Fruit fly (Drosophila melanogaster) whole organism, embryonic: ENCODE results near the gene CG17032.

ENCODE experiments used
- Adf1 ChIP-seq: fragments of 200-800 bp; sonication (Bioruptor generic); IDR thresholded peaks from 2 replicates; pipeline ENCODE4 v1.3.6; 2022; ENCODE audit warnings: missing biosample characterization, missing genetic modification characterization
- Atf6 ChIP-seq: fragments of 200-800 bp; sonication (Bioruptor generic); IDR thresholded peaks from 2 replicates; pipeline ENCODE4 v1.3.6; 2022; ENCODE audit warnings: missing biosample characterization, missing genetic modification characterization
- Awh ChIP-seq: fragments of 200-800 bp; sonication (Bioruptor generic); IDR thresholded peaks from 2 replicates; pipeline ENCODE4, ENCODE4 v1.3.6; 2022; ENCODE audit warnings: missing biosample characterization, missing genetic modification characterization
- Bgb ChIP-seq: fragments of 200-800 bp; sonication (Bioruptor generic); IDR thresholded peaks from 2 replicates; pipeline ENCODE4 v1.3.6; 2022; ENCODE audit warnings: missing biosample characterization, missing genetic modification characterization; ENCODE audit not compliant: partially characterized antibody
- CG1024 ChIP-seq: fragments of 200-800 bp; sonication (Bioruptor generic); IDR thresholded peaks from 2 replicates; pipeline ENCODE4 v1.3.6; 2022; ENCODE audit warnings: missing biosample characterization, missing genetic modification characterization
- CG10543 ChIP-seq: fragments of 200-800 bp; sonication (Bioruptor generic); optimal IDR thresholded peaks from 3 replicates; lab custom pipeline; 2017; ENCODE audit warnings: missing biosample characterization, mild to moderate bottlenecking, missing genetic modification characterization, moderate library complexity
- CG1233 ChIP-seq: fragments of 200-800 bp; sonication (Bioruptor generic); optimal IDR thresholded peaks from 4 replicates; lab custom pipeline; 2018; ENCODE audit warnings: missing biosample characterization, mild to moderate bottlenecking, missing genetic modification characterization
- CG12769 ChIP-seq: fragments of 200-800 bp; sonication (Bioruptor generic); optimal IDR thresholded peaks from 2 replicates; lab custom pipeline; 2019; ENCODE audit warnings: missing biosample characterization, mild to moderate bottlenecking, missing genetic modification characterization, moderate library complexity
- CG13287 ChIP-seq: fragments of 200-800 bp; sonication (Bioruptor generic); IDR thresholded peaks from 2 replicates; pipeline ENCODE4 v1.3.6; 2022; ENCODE audit warnings: missing biosample characterization, missing genetic modification characterization; ENCODE audit not compliant: partially characterized antibody
- CG14965 ChIP-seq: fragments of 200-800 bp; sonication (Bioruptor generic); optimal IDR thresholded peaks from 2 replicates; lab custom pipeline; 2016; ENCODE audit warnings: missing biosample characterization, missing genetic modification characterization, borderline replicate concordance
- CG15479 ChIP-seq: fragments of 200-800 bp; sonication (Bioruptor generic); optimal IDR thresholded peaks from 3 replicates; lab custom pipeline; 2019; ENCODE audit warnings: missing biosample characterization, mild to moderate bottlenecking, missing genetic modification characterization, moderate library complexity
- CG15696 ChIP-seq: fragments of 200-800 bp; sonication (Bioruptor generic); optimal IDR thresholded peaks from 2 replicates; lab custom pipeline; 2019; ENCODE audit warnings: missing biosample characterization, mild to moderate bottlenecking, missing genetic modification characterization, moderate library complexity
- CG16813 ChIP-seq: fragments of 200-800 bp; sonication (Bioruptor generic); IDR thresholded peaks from 3 replicates; pipeline ENCODE4 v1.3.6; 2022; ENCODE audit warnings: missing biosample characterization, missing genetic modification characterization; ENCODE audit not compliant: partially characterized antibody
- CG2199 ChIP-seq: fragments of 200-800 bp; sonication (Bioruptor generic); IDR thresholded peaks from 3 replicates; pipeline ENCODE4 v1.3.6; 2022; ENCODE audit warnings: missing biosample characterization, missing genetic modification characterization
- CG2678 ChIP-seq: fragments of 200-800 bp; sonication (Bioruptor generic); optimal IDR thresholded peaks from 3 replicates; lab custom pipeline; 2019; ENCODE audit warnings: missing biosample characterization, mild to moderate bottlenecking, missing genetic modification characterization, moderate library complexity
- CG2889 ChIP-seq: fragments of 200-800 bp; sonication (Bioruptor generic); IDR thresholded peaks from 3 replicates; pipeline ENCODE4 v1.3.6; 2022; ENCODE audit warnings: missing biosample characterization, missing genetic modification characterization
- CG32767 ChIP-seq: fragments of 200-800 bp; sonication (Bioruptor generic); IDR thresholded peaks from 2 replicates; pipeline ENCODE4 v1.3.6; 2022; ENCODE audit warnings: missing biosample characterization, missing genetic modification characterization
- CG4360 ChIP-seq: fragments of 200-800 bp; sonication (Bioruptor generic); IDR thresholded peaks from 2 replicates; pipeline ENCODE4 v1.3.6; 2022; ENCODE audit warnings: missing biosample characterization, missing genetic modification characterization
- CHES-1-like ChIP-seq: fragments of 200-800 bp; sonication (Bioruptor generic); optimal IDR thresholded peaks from 2 replicates; lab custom pipeline; 2016; ENCODE audit warnings: missing biosample characterization, missing genetic modification characterization
- Deaf1 ChIP-seq: fragments of 200-800 bp; optimal IDR thresholded peaks from 3 replicates; lab custom pipeline; 2019; ENCODE audit warnings: missing biosample characterization, mild to moderate bottlenecking, missing genetic modification characterization, moderate library complexity
- E2f1 ChIP-seq: fragments of 200-800 bp; sonication (Bioruptor generic); IDR thresholded peaks from 2 replicates; pipeline ENCODE4 v1.3.6; 2022; ENCODE audit warnings: missing biosample characterization, missing genetic modification characterization
- Max ChIP-seq: fragments of 200-800 bp; sonication (Bioruptor generic); optimal IDR thresholded peaks from 2 replicates; lab custom pipeline; 2016; ENCODE audit warnings: missing biosample characterization, mild to moderate bottlenecking, missing genetic modification characterization
- Mrtf ChIP-seq: fragments of 200-800 bp; sonication (Bioruptor generic); IDR thresholded peaks from 3 replicates; pipeline ENCODE4 v1.3.6; 2022; ENCODE audit warnings: missing biosample characterization, missing genetic modification characterization
- Pdp1 ChIP-seq, 2 experiments: fragments of 200-800 bp; sonication (Bioruptor generic); optimal IDR thresholded peaks; 3 replicates each; lab custom pipeline; 2016; ENCODE audit warnings: missing biosample characterization in 2 of 2, missing genetic modification characterization in 2 of 2, mild to moderate bottlenecking in 1 of 2, moderate library complexity in 1 of 2
- Ssrp ChIP-seq: fragments of 200-800 bp; sonication (Bioruptor generic); optimal IDR thresholded peaks from 2 replicates; lab custom pipeline; 2018; ENCODE audit warnings: missing biosample characterization, mild to moderate bottlenecking, missing genetic modification characterization, moderate library complexity
- abd-A ChIP-seq: fragments of 200-800 bp; sonication (Bioruptor generic); optimal IDR thresholded peaks from 3 replicates; lab custom pipeline; 2019; ENCODE audit warnings: missing biosample characterization, mild to moderate bottlenecking, missing genetic modification characterization, moderate library complexity
- az2 ChIP-seq: fragments of 200-800 bp; sonication (Bioruptor generic); optimal IDR thresholded peaks from 3 replicates; lab custom pipeline; 2016; ENCODE audit warnings: missing biosample characterization, missing genetic modification characterization
- chinmo ChIP-seq: fragments of 200-800 bp; sonication (Bioruptor generic); IDR thresholded peaks from 4 replicates; pipeline ENCODE4 v1.3.6; 2022; ENCODE audit warnings: missing biosample characterization, missing genetic modification characterization; ENCODE audit not compliant: partially characterized antibody
- chm ChIP-seq: fragments of 200-800 bp; sonication (Bioruptor generic); IDR thresholded peaks from 2 replicates; pipeline ENCODE4 v1.3.6; 2022; ENCODE audit warnings: missing biosample characterization, missing genetic modification characterization
- crol ChIP-seq: fragments of 200-800 bp; sonication (Bioruptor generic); IDR thresholded peaks from 2 replicates; pipeline ENCODE4 v1.3.6; 2022; ENCODE audit warnings: missing biosample characterization, missing genetic modification characterization
- gce ChIP-seq: fragments of 200-800 bp; sonication (Bioruptor generic); IDR thresholded peaks from 3 replicates; pipeline ENCODE4 v1.3.6; 2022; ENCODE audit warnings: missing biosample characterization, missing genetic modification characterization
- gem ChIP-seq: fragments of 200-800 bp; sonication (Bioruptor generic); optimal IDR thresholded peaks from 2 replicates; lab custom pipeline; 2019; ENCODE audit warnings: missing biosample characterization, mild to moderate bottlenecking, missing genetic modification characterization, moderate library complexity
- grau ChIP-seq: fragments of 200-800 bp; optimal IDR thresholded peaks from 3 replicates; lab custom pipeline; 2019; ENCODE audit warnings: missing biosample characterization, mild to moderate bottlenecking, missing genetic modification characterization, moderate library complexity
- h ChIP-seq: fragments of >200 bp; optimal IDR thresholded peaks from 2 replicates; lab custom pipeline; 2017
- hkb ChIP-seq, 2 experiments: fragments of 200-800 bp in 1 of 2; fragments of >200 bp in 1 of 2; sonication (Bioruptor generic) in 1 of 2; IDR thresholded peaks in 1 of 2; optimal IDR thresholded peaks in 1 of 2; 2 replicates each; pipeline versions ENCODE4 v1.3.6 to Lab custom; 2017 to 2022; ENCODE audit warnings: missing biosample characterization in 1 of 2, missing genetic modification characterization in 1 of 2
- jigr1 ChIP-seq: fragments of 200-800 bp; sonication (Bioruptor generic); IDR thresholded peaks from 3 replicates; pipeline ENCODE4 v1.3.6; 2022; ENCODE audit warnings: missing biosample characterization, missing genetic modification characterization
- knrl ChIP-seq: fragments of 200-800 bp; sonication (Bioruptor generic); IDR thresholded peaks from 3 replicates; pipeline ENCODE4 v1.3.6; 2022; ENCODE audit warnings: missing biosample characterization, missing genetic modification characterization; ENCODE audit not compliant: partially characterized antibody
- lab ChIP-seq: fragments of 200-800 bp; sonication (Bioruptor generic); optimal IDR thresholded peaks from 3 replicates; lab custom pipeline; 2017; ENCODE audit warnings: missing biosample characterization, missing genetic modification characterization, mild to moderate bottlenecking, moderate library complexity, missing genetic modification reagents
- nerfin-1 ChIP-seq: fragments of 200-800 bp; sonication (Bioruptor generic); optimal IDR thresholded peaks from 3 replicates; lab custom pipeline; 2019; ENCODE audit warnings: missing biosample characterization, mild to moderate bottlenecking, missing genetic modification characterization, moderate library complexity
- nom ChIP-seq: fragments of 200-800 bp; sonication (Bioruptor generic); optimal IDR thresholded peaks from 2 replicates; lab custom pipeline; 2017; ENCODE audit warnings: missing biosample characterization, missing genetic modification characterization, mild to moderate bottlenecking, moderate library complexity, missing genetic modification reagents
- p53 ChIP-seq: fragments of 200-800 bp; sonication (Bioruptor generic); optimal IDR thresholded peaks from 2 replicates; lab custom pipeline; 2016; ENCODE audit warnings: missing biosample characterization, missing genetic modification characterization
- pita ChIP-seq: fragments of 200-800 bp; sonication (Bioruptor generic); optimal IDR thresholded peaks from 2 replicates; lab custom pipeline; 2017; ENCODE audit warnings: missing biosample characterization, mild to moderate bottlenecking, missing genetic modification characterization
- prd ChIP-seq, 3 experiments: fragments of >200 bp in 2 of 3; fragments of 200-800 bp in 1 of 3; sonication (Bioruptor generic) in 1 of 3; optimal IDR thresholded peaks in 2 of 3; IDR thresholded peaks in 1 of 3; 2 replicates in 2 of 3; 3 replicates in 1 of 3; pipeline versions ENCODE4 v1.3.6 to Lab custom; 2017 to 2022; ENCODE audit warnings: missing biosample characterization in 1 of 3, missing genetic modification characterization in 1 of 3
- row ChIP-seq: fragments of 200-800 bp; sonication (Bioruptor generic); IDR thresholded peaks from 3 replicates; pipeline ENCODE4 v1.3.6; 2022; ENCODE audit warnings: missing biosample characterization, missing genetic modification characterization
- slou ChIP-seq: fragments of 200-800 bp; sonication (Bioruptor generic); optimal IDR thresholded peaks from 3 replicates; lab custom pipeline; 2016; ENCODE audit warnings: missing biosample characterization, missing genetic modification characterization
- toy ChIP-seq: fragments of 200-800 bp; sonication (Bioruptor generic); IDR thresholded peaks from 2 replicates; pipeline ENCODE4 v1.3.6; 2022; ENCODE audit warnings: missing biosample characterization, missing genetic modification characterization
- vvl ChIP-seq: fragments of 200-800 bp; sonication (Bioruptor generic); IDR thresholded peaks from 2 replicates; pipeline ENCODE4 v1.3.6; 2022; ENCODE audit warnings: missing biosample characterization, missing genetic modification characterization
- zen ChIP-seq: fragments of 200-800 bp; sonication (Bioruptor generic); optimal IDR thresholded peaks from 3 replicates; lab custom pipeline; 2018; ENCODE audit warnings: missing biosample characterization, mild to moderate bottlenecking, missing genetic modification characterization, moderate library complexity
- zf30C ChIP-seq: fragments of 200-800 bp; sonication (Bioruptor generic); optimal IDR thresholded peaks from 3 replicates; lab custom pipeline; 2018; ENCODE audit warnings: missing biosample characterization, mild to moderate bottlenecking, missing genetic modification characterization

The CG17032 gene

DNA sequence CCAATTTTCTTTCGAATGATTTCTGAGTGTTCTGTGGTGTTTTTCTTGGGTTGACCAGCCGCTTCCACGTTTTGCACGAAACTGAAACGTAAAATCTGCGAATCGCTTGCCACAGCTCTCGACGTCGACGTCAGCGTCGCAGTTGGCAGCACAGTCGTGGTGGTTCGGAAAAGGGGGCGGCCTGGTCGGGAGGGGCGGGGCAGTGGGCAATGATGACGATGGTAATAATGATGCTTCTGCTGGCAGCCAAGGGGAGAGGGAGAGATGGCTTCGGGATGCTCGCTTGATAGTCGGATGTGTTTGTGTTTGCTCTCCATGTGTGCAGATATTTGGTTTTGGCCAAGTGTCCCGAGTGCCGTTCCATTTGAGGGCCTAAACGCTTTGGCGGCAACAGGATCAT lies 5.7 kb upstream of the CG17032 start:
- no peak for TF ChIP-seq CG16813 (GFP tag; lab: Robert Waterston, UW)
- TF ChIP-seq pita: no peak
- TF ChIP-seq Adf1 (GFP tag; lab: Robert Waterston, UW): peak; percentile 96
- TF ChIP-seq CG32767 (GFP tag; lab: Robert Waterston, UW): no peak
- TF ChIP-seq chinmo (GFP tag; lab: Robert Waterston, UW): 0 out of 4 replicates have a peak, but pooled peaks have one; percentile 38
- no peak for TF ChIP-seq CG1024 (GFP tag; lab: Robert Waterston, UW)
- TF ChIP-seq CG12769 (tag; lab: Kevin White, UChicago): peak; percentile 82
- peak; percentile 88 for TF ChIP-seq crol (GFP tag; lab: Robert Waterston, UW)
- TF ChIP-seq nom (GFP tag; lab: Kevin White, UChicago): peak; percentile 10
- no peak for TF ChIP-seq CG14965 (GFP tag; lab: Kevin White, UChicago)
- TF ChIP-seq abd-A: peak; percentile 30
- TF ChIP-seq grau (tag; lab: Kevin White, UChicago): no peak
- TF ChIP-seq zf30C (GFP tag; lab: Kevin White, UChicago): no peak
- 0 out of 2 replicates have a peak, but pooled peaks have one; percentile 12 for TF ChIP-seq Awh (GFP tag; lab: Robert Waterston, UW)
- TF ChIP-seq CG2889 (GFP tag; lab: Robert Waterston, UW): no peak
- TF ChIP-seq Ssrp: no peak
- TF ChIP-seq Deaf1 (tag; lab: Kevin White, UChicago): peak; percentile 78
- no peak for TF ChIP-seq CHES-1-like (GFP tag; lab: Kevin White, UChicago)
- TF ChIP-seq E2f1 (GFP tag; lab: Robert Waterston, UW): 0 out of 2 replicates have a peak, but pooled peaks have one; percentile 9
- no peak for TF ChIP-seq row
- TF ChIP-seq slou (GFP tag; lab: Kevin White, UChicago): no peak
- no peak for TF ChIP-seq Max
- TF ChIP-seq CG13287 (GFP tag; lab: Robert Waterston, UW): peak; percentile 10; the same call in 1 of the 2 replicates
- TF ChIP-seq chm (GFP tag; lab: Robert Waterston, UW): 0 out of 2 replicates have a peak, but pooled peaks have one; percentile 46
- peak; percentile 30 for TF ChIP-seq CG10543 (GFP tag; lab: Kevin White, UChicago)
- 0 out of 3 replicates have a peak, but pooled peaks have one; percentile 14 for TF ChIP-seq knrl
- TF ChIP-seq Atf6: no peak
- TF ChIP-seq Bgb (GFP tag; lab: Robert Waterston, UW): peak; percentile 42; the same call in 1 of the 2 replicates
- no peak for TF ChIP-seq az2 (GFP tag; lab: Kevin White, UChicago)
- no peak for TF ChIP-seq gce (GFP tag; lab: Robert Waterston, UW)
- TF ChIP-seq lab (GFP tag; lab: Kevin White, UChicago): peak; percentile 19

DNA sequence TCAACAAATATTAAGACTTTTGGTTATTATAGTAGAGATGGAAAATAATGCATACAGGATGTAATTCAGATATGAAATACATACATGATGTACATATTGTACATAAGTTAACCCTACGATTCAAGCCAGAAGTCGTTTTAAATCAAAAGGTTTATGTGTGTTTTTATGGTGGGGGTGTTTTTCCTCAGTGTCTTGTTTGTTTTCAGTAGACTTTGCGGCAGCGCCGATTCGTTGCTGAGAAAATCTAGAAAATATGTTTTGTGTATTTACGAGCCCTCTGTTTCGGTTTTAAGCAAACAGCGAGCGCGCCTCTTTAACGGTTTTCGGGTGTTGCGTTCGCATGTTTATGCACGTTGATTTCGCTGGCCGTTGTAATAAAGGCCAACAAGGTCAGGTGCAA lies 4.8 kb upstream of the CG17032 start:
- no peak for TF ChIP-seq jigr1
- peak; percentile 5 for TF ChIP-seq nerfin-1 (tag; lab: Kevin White, UChicago)
- no peak for TF ChIP-seq hkb (optimal IDR thresholded peaks at IDR 0.05; lab: Kevin White, UChicago)
- TF ChIP-seq hkb (GFP tag; IDR thresholded peaks at IDR 0.05; lab: Robert Waterston, UW): 0 out of 2 replicates have a peak, but pooled peaks have one; percentile 23
- TF ChIP-seq toy (GFP tag; lab: Robert Waterston, UW): no peak
- peak; percentile 5 for TF ChIP-seq abd-A
- no peak for TF ChIP-seq Mrtf
- TF ChIP-seq row: peak; percentile 21; the same call in 1 of the 3 replicates
- peak; percentile 11 for TF ChIP-seq CG15479 (GFP tag; lab: Kevin White, UChicago)
- peak; percentile 29 for TF ChIP-seq CG2678 (tag; lab: Kevin White, UChicago)
- no peak for TF ChIP-seq h (lab: Kevin White, UChicago)
- TF ChIP-seq zf30C (GFP tag; lab: Kevin White, UChicago): peak; percentile 10
- TF ChIP-seq CG15696 (tag; lab: Kevin White, UChicago): peak; percentile 32
- no peak for TF ChIP-seq Pdp1 (GFP tag; optimal IDR thresholded peaks at IDR 0.05; lab: Kevin White, UChicago)
- peak; percentile 1 for TF ChIP-seq gem (tag; lab: Kevin White, UChicago)
- peak; percentile 2 for TF ChIP-seq zen
- TF ChIP-seq p53 (GFP tag; lab: Kevin White, UChicago): peak; percentile 65
- 0 out of 2 replicates have a peak, but pooled peaks have one; percentile 18 for TF ChIP-seq vvl (GFP tag; lab: Robert Waterston, UW)
- 0 out of 3 replicates have a peak, but pooled peaks have one; percentile 25 for TF ChIP-seq CG2199 (GFP tag; lab: Robert Waterston, UW)
- TF ChIP-seq CG1233 (GFP tag; lab: Kevin White, UChicago): no peak
- TF ChIP-seq prd (optimal IDR thresholded peaks at IDR 0.05; lab: Kevin White, UChicago): no peak
- TF ChIP-seq prd (GFP tag; IDR thresholded peaks at IDR 0.05; lab: Robert Waterston, UW): peak; percentile 22; the same call in 1 of the 3 replicates
- TF ChIP-seq CG4360: no peak
